Fruit fly (Drosophila melanogaster) whole organism, embryonic: ENCODE measurements around the gene CG43121.

Experiments used
- ATbp ChIP-seq: fragments of 200-800 bp; sonication (Bioruptor generic); optimal IDR thresholded peaks from 2 replicates; lab custom pipeline; 2017; ENCODE audit warnings: missing biosample characterization, mild to moderate bottlenecking, missing genetic modification characterization, missing genetic modification reagents
- CG10321 ChIP-seq: fragments of 200-800 bp; sonication (Bioruptor generic); IDR thresholded peaks from 2 replicates; pipeline ENCODE4 v1.3.6; 2022; ENCODE audit warnings: missing biosample characterization, missing genetic modification characterization
- CG14014 ChIP-seq: fragments of 200-800 bp; sonication (Bioruptor generic); IDR thresholded peaks from 2 replicates; pipeline ENCODE4 v1.3.6; 2022; ENCODE audit warnings: missing biosample characterization, missing genetic modification characterization
- CG1529 ChIP-seq: fragments of 200-800 bp; sonication (Bioruptor generic); optimal IDR thresholded peaks from 3 replicates; lab custom pipeline; 2018; ENCODE audit warnings: missing biosample characterization, missing genetic modification characterization
- CG15479 ChIP-seq: fragments of 200-800 bp; sonication (Bioruptor generic); optimal IDR thresholded peaks from 3 replicates; lab custom pipeline; 2019; ENCODE audit warnings: missing biosample characterization, mild to moderate bottlenecking, missing genetic modification characterization, moderate library complexity
- CG16815 ChIP-seq: fragments of 200-800 bp; sonication (Bioruptor generic); optimal IDR thresholded peaks from 3 replicates; lab custom pipeline; 2017; ENCODE audit warnings: missing biosample characterization, mild to moderate bottlenecking, missing genetic modification characterization
- CG18011 ChIP-seq: fragments of 200-800 bp; sonication (Bioruptor generic); optimal IDR thresholded peaks from 2 replicates; lab custom pipeline; 2017; ENCODE audit warnings: missing biosample characterization, missing genetic modification characterization, mild to moderate bottlenecking, moderate library complexity, missing genotype
- CG18619 ChIP-seq: fragments of 200-800 bp; sonication (Bioruptor generic); optimal IDR thresholded peaks from 3 replicates; lab custom pipeline; 2017; ENCODE audit warnings: missing biosample characterization, mild to moderate bottlenecking, missing genetic modification characterization
- CG2116 ChIP-seq: fragments of 200-800 bp; sonication (Bioruptor generic); optimal IDR thresholded peaks from 3 replicates; lab custom pipeline; 2018; ENCODE audit warnings: missing biosample characterization, mild to moderate bottlenecking, missing genetic modification characterization
- CG2199 ChIP-seq: fragments of 200-800 bp; sonication (Bioruptor generic); IDR thresholded peaks from 3 replicates; pipeline ENCODE4 v1.3.6; 2022; ENCODE audit warnings: missing biosample characterization, missing genetic modification characterization
- CG2712 ChIP-seq: fragments of 200-800 bp; optimal IDR thresholded peaks from 3 replicates; lab custom pipeline; 2019; ENCODE audit warnings: missing biosample characterization, mild to moderate bottlenecking, missing genetic modification characterization, moderate library complexity
- CG31388 ChIP-seq: fragments of 200-800 bp; sonication (Bioruptor generic); optimal IDR thresholded peaks from 2 replicates; lab custom pipeline; 2016; ENCODE audit warnings: missing biosample characterization, missing genetic modification characterization
- CG4360 ChIP-seq: fragments of 200-800 bp; sonication (Bioruptor generic); IDR thresholded peaks from 2 replicates; pipeline ENCODE4 v1.3.6; 2022; ENCODE audit warnings: missing biosample characterization, missing genetic modification characterization
- CG4617 ChIP-seq: fragments of 200-800 bp; sonication (Bioruptor generic); optimal IDR thresholded peaks from 3 replicates; lab custom pipeline; 2016; ENCODE audit warnings: missing biosample characterization, missing genetic modification characterization, borderline replicate concordance
- CG4707 ChIP-seq: fragments of 200-800 bp; sonication (Bioruptor generic); optimal IDR thresholded peaks from 2 replicates; lab custom pipeline; 2018; ENCODE audit warnings: missing biosample characterization, mild to moderate bottlenecking, missing genetic modification characterization, moderate library complexity
- CG6254 ChIP-seq: fragments of 200-800 bp; sonication (Bioruptor generic); optimal IDR thresholded peaks from 3 replicates; lab custom pipeline; 2017; ENCODE audit warnings: mild to moderate bottlenecking, missing biosample characterization, missing genetic modification reagents, missing genetic modification characterization
- CG6272 ChIP-seq: fragments of 200-800 bp; sonication (Bioruptor generic); IDR thresholded peaks from 2 replicates; pipeline ENCODE4 v1.3.6; 2022; ENCODE audit warnings: missing biosample characterization, missing genetic modification characterization
- CG7372 ChIP-seq: fragments of 200-800 bp; sonication (Bioruptor generic); IDR thresholded peaks from 2 replicates; pipeline ENCODE4 v1.3.6; 2022; ENCODE audit warnings: missing biosample characterization, missing genetic modification characterization
- CG9437 ChIP-seq: fragments of 200-800 bp; sonication (Bioruptor generic); optimal IDR thresholded peaks from 2 replicates; lab custom pipeline; 2018; ENCODE audit warnings: missing biosample characterization, mild to moderate bottlenecking, missing genetic modification characterization
- CkIIα-i1 ChIP-seq: fragments of 200-800 bp; sonication (Bioruptor generic); IDR thresholded peaks from 2 replicates; pipeline ENCODE4 v1.3.6; 2022; ENCODE audit warnings: missing biosample characterization, missing genetic modification characterization
- Dfd ChIP-seq, 2 experiments: fragments of >200 bp; optimal IDR thresholded peaks; 2 replicates each; lab custom pipeline; 2017; ENCODE audit warnings: missing biosample characterization in 2 of 2, missing genetic modification characterization in 2 of 2
- Doc2 ChIP-seq: fragments of 200-800 bp; sonication (Bioruptor generic); IDR thresholded peaks from 2 replicates; pipeline ENCODE4 v1.3.6; 2022; ENCODE audit warnings: missing biosample characterization, missing genetic modification characterization
- Fer1 ChIP-seq: fragments of 200-800 bp; sonication (Bioruptor generic); optimal IDR thresholded peaks from 2 replicates; lab custom pipeline; 2017; ENCODE audit warnings: missing biosample characterization, mild to moderate bottlenecking, missing genetic modification characterization
- Hmr ChIP-seq: fragments of 200-800 bp; sonication (Bioruptor generic); optimal IDR thresholded peaks from 3 replicates; lab custom pipeline; 2017; ENCODE audit warnings: mild to moderate bottlenecking, missing biosample characterization, missing genetic modification reagents, missing genetic modification characterization
- Hr3 ChIP-seq: fragments of 200-800 bp; sonication (Bioruptor generic); optimal IDR thresholded peaks from 3 replicates; lab custom pipeline; 2016; ENCODE audit warnings: missing biosample characterization, missing genetic modification characterization
- Jarid2 ChIP-seq: fragments of 200-800 bp; sonication (Bioruptor generic); optimal IDR thresholded peaks from 3 replicates; lab custom pipeline; 2017; ENCODE audit warnings: mild to moderate bottlenecking, missing biosample characterization, missing genetic modification reagents, missing genetic modification characterization
- Kr ChIP-seq: fragments of 200-800 bp; sonication (Bioruptor generic); optimal IDR thresholded peaks from 2 replicates; lab custom pipeline; 2017; ENCODE audit warnings: missing biosample characterization, mild to moderate bottlenecking, missing genetic modification characterization
- MBD-R2 ChIP-seq: fragments of 200-800 bp; sonication (Bioruptor generic); IDR thresholded peaks from 2 replicates; pipeline ENCODE4 v1.3.6; 2022; ENCODE audit warnings: missing biosample characterization, missing genetic modification characterization
- Poxn ChIP-seq: fragments of 200-800 bp; sonication (Bioruptor generic); IDR thresholded peaks from 2 replicates; pipeline ENCODE4 v1.3.6; 2022; ENCODE audit warnings: missing biosample characterization, missing genetic modification characterization
- Six4 ChIP-seq: fragments of 200-800 bp; sonication (Bioruptor generic); optimal IDR thresholded peaks from 2 replicates; lab custom pipeline; 2016; ENCODE audit warnings: missing biosample characterization, missing genetic modification characterization
- Taf1 ChIP-seq: fragments of 200-800 bp; sonication (Bioruptor generic); IDR thresholded peaks from 2 replicates; pipeline ENCODE4 v1.3.6; 2022; ENCODE audit warnings: missing biosample characterization, missing genetic modification characterization
- ab ChIP-seq: fragments of 200-800 bp; sonication (Bioruptor generic); optimal IDR thresholded peaks from 2 replicates; lab custom pipeline; 2016; ENCODE audit warnings: missing biosample characterization, missing genetic modification characterization
- bigmax ChIP-seq: fragments of 200-800 bp; sonication (Bioruptor generic); optimal IDR thresholded peaks from 2 replicates; lab custom pipeline; 2018; ENCODE audit warnings: missing biosample characterization, mild to moderate bottlenecking, missing genetic modification characterization
- btn ChIP-seq: fragments of 200-800 bp; sonication (Bioruptor generic); optimal IDR thresholded peaks from 2 replicates; lab custom pipeline; 2016; ENCODE audit warnings: missing biosample characterization, missing genetic modification characterization
- cato ChIP-seq: fragments of 200-800 bp; sonication (Bioruptor generic); optimal IDR thresholded peaks from 2 replicates; lab custom pipeline; 2016; ENCODE audit warnings: missing biosample characterization, missing genetic modification characterization, borderline replicate concordance
- cg ChIP-seq: fragments of 200-800 bp; sonication (Bioruptor generic); optimal IDR thresholded peaks from 3 replicates; lab custom pipeline; 2019; ENCODE audit warnings: missing biosample characterization, mild to moderate bottlenecking, missing genetic modification characterization, moderate library complexity
- chm ChIP-seq: fragments of 200-800 bp; sonication (Bioruptor generic); IDR thresholded peaks from 2 replicates; pipeline ENCODE4 v1.3.6; 2022; ENCODE audit warnings: missing biosample characterization, missing genetic modification characterization
- corto ChIP-seq: fragments of 200-800 bp; sonication (Bioruptor generic); optimal IDR thresholded peaks from 2 replicates; lab custom pipeline; 2016; ENCODE audit warnings: missing biosample characterization, mild to moderate bottlenecking, missing genetic modification characterization, moderate library complexity
- fru ChIP-seq: fragments of >200 bp; optimal IDR thresholded peaks from 2 replicates; lab custom pipeline; 2017
- gcm ChIP-seq: fragments of 200-800 bp; sonication (Bioruptor generic); optimal IDR thresholded peaks from 2 replicates; lab custom pipeline; 2019; ENCODE audit warnings: missing biosample characterization, mild to moderate bottlenecking, missing genetic modification characterization, moderate library complexity
- gem ChIP-seq: fragments of 200-800 bp; sonication (Bioruptor generic); optimal IDR thresholded peaks from 2 replicates; lab custom pipeline; 2019; ENCODE audit warnings: missing biosample characterization, mild to moderate bottlenecking, missing genetic modification characterization, moderate library complexity
- gsb-n ChIP-seq: fragments of 200-800 bp; sonication (Bioruptor generic); optimal IDR thresholded peaks from 3 replicates; lab custom pipeline; 2018; ENCODE audit warnings: missing biosample characterization, mild to moderate bottlenecking, missing genetic modification characterization
- klu ChIP-seq: fragments of 200-800 bp; sonication (Bioruptor generic); IDR thresholded peaks from 2 replicates; pipeline ENCODE4 v1.3.6; 2022; ENCODE audit warnings: missing biosample characterization, missing genetic modification characterization
- kni ChIP-seq: fragments of 200-800 bp; sonication (Bioruptor generic); optimal IDR thresholded peaks from 3 replicates; lab custom pipeline; 2017; ENCODE audit warnings: mild to moderate bottlenecking, missing biosample characterization, missing genetic modification reagents, missing genetic modification characterization
- pros ChIP-seq: fragments of 200-800 bp; sonication (Bioruptor generic); optimal IDR thresholded peaks from 3 replicates; lab custom pipeline; 2019; ENCODE audit warnings: missing biosample characterization, mild to moderate bottlenecking, missing genetic modification characterization, moderate library complexity
- pzg ChIP-seq: fragments of 200-800 bp; sonication (Bioruptor generic); optimal IDR thresholded peaks from 3 replicates; lab custom pipeline; 2018; ENCODE audit warnings: missing biosample characterization, mild to moderate bottlenecking, missing genetic modification characterization, moderate library complexity
- sima ChIP-seq: fragments of 200-800 bp; sonication (Bioruptor generic); optimal IDR thresholded peaks from 2 replicates; lab custom pipeline; 2016; ENCODE audit warnings: missing biosample characterization, missing genetic modification characterization
- so ChIP-seq: fragments of 200-800 bp; sonication (Bioruptor generic); IDR thresholded peaks from 3 replicates; pipeline ENCODE4 v1.3.6; 2022; ENCODE audit warnings: missing biosample characterization, missing genetic modification characterization
- stwl ChIP-seq: fragments of 200-800 bp; sonication (Bioruptor generic); optimal IDR thresholded peaks from 3 replicates; lab custom pipeline; 2018; ENCODE audit warnings: missing biosample characterization, mild to moderate bottlenecking, missing genetic modification characterization, moderate library complexity
- tio ChIP-seq: fragments of 200-800 bp; sonication (Bioruptor generic); optimal IDR thresholded peaks from 2 replicates; lab custom pipeline; 2017; ENCODE audit warnings: missing biosample characterization, missing genetic modification characterization, inconsistent platforms
- tll ChIP-seq, 2 experiments: fragments of 200-800 bp in 1 of 2; fragments of >200 bp in 1 of 2; sonication (Bioruptor generic) in 1 of 2; optimal IDR thresholded peaks; 2 replicates each; lab custom pipeline; 2017 to 2019; ENCODE audit warnings: missing biosample characterization in 2 of 2, missing genetic modification characterization in 2 of 2, mild to moderate bottlenecking in 1 of 2, moderate library complexity in 1 of 2
- twi ChIP-seq: fragments of 200-800 bp; optimal IDR thresholded peaks from 2 replicates; lab custom pipeline; 2019; ENCODE audit warnings: missing biosample characterization, mild to moderate bottlenecking, missing genetic modification characterization, moderate library complexity

CG43121 gene

dm6 chr3L:14643692-14644091 is 28.5 kb downstream of the CG43121 start (continued):
- no peak for TF ChIP-seq klu
- TF ChIP-seq CG2116 (GFP tag; lab: Kevin White, UChicago) = no peak
- no peak for TF ChIP-seq corto (GFP tag; lab: Kevin White, UChicago)
- TF ChIP-seq CG18011 (GFP tag; lab: Kevin White, UChicago) = no peak
- TF ChIP-seq so (GFP tag; lab: Robert Waterston, UW) = 0 out of 3 replicates have a peak, but pooled peaks have one; percentile 22
- TF ChIP-seq CkIIα-i1 (GFP tag; lab: Robert Waterston, UW) = no peak
- TF ChIP-seq CG6272 (GFP tag; lab: Robert Waterston, UW) = no peak
- no peak for TF ChIP-seq CG31388 (GFP tag; lab: Kevin White, UChicago)
- no peak for TF ChIP-seq sima (GFP tag; lab: Kevin White, UChicago)
- no peak for TF ChIP-seq pzg (GFP tag; lab: Kevin White, UChicago)
- no peak for TF ChIP-seq Jarid2
- no peak for TF ChIP-seq gcm (GFP tag; lab: Kevin White, UChicago)
- TF ChIP-seq CG4617 (GFP tag; lab: Kevin White, UChicago) = no peak
- no peak for TF ChIP-seq tio (GFP tag; lab: Kevin White, UChicago)
- no peak for TF ChIP-seq ATbp (GFP tag; lab: Kevin White, UChicago)
- peak in 1 of 2 experiments; percentile 100 for TF ChIP-seq tll (GFP tag; optimal IDR thresholded peaks at IDR 0.05; lab: Kevin White, UChicago)
- TF ChIP-seq chm (GFP tag; lab: Robert Waterston, UW) = no peak
- TF ChIP-seq cato (GFP tag; lab: Kevin White, UChicago) = no peak
- no peak for TF ChIP-seq CG18619
- no peak for TF ChIP-seq CG9437 (GFP tag; lab: Kevin White, UChicago)
- TF ChIP-seq Fer1 (GFP tag; lab: Kevin White, UChicago) = no peak
- TF ChIP-seq fru (lab: Kevin White, UChicago) = no peak
- 0 out of 3 replicates have a peak, but pooled peaks have one; percentile 18 for TF ChIP-seq CG2199 (GFP tag; lab: Robert Waterston, UW)
- TF ChIP-seq CG6254 (GFP tag; lab: Kevin White, UChicago) = no peak
- no peak for TF ChIP-seq CG10321 (GFP tag; lab: Robert Waterston, UW)
- no peak for TF ChIP-seq Doc2 (GFP tag; lab: Robert Waterston, UW)
- TF ChIP-seq CG4707 = no peak
- TF ChIP-seq bigmax (GFP tag; lab: Kevin White, UChicago) = no peak
- TF ChIP-seq MBD-R2 (GFP tag; lab: Robert Waterston, UW) = no peak
- TF ChIP-seq Six4 (GFP tag; lab: Kevin White, UChicago) = no peak
- TF ChIP-seq CG16815 (GFP tag; lab: Kevin White, UChicago) = no peak
- TF ChIP-seq Taf1 (GFP tag; lab: Robert Waterston, UW) = no peak
- TF ChIP-seq ab (GFP tag; lab: Kevin White, UChicago) = no peak
- no peak for TF ChIP-seq CG7372 (GFP tag; lab: Robert Waterston, UW)
- TF ChIP-seq Hr3 (GFP tag; lab: Kevin White, UChicago) = no peak
- peak; percentile 82 for TF ChIP-seq kni
- TF ChIP-seq CG4360 (GFP tag; lab: Robert Waterston, UW) = peak; percentile 63
- no peak for TF ChIP-seq stwl (tag; lab: Kevin White, UChicago)
- no peak for TF ChIP-seq Poxn
- no peak for TF ChIP-seq btn
- TF ChIP-seq Hmr (GFP tag; lab: Kevin White, UChicago) = no peak
- peak; percentile 81 for TF ChIP-seq Kr (GFP tag; lab: Kevin White, UChicago)
- TF ChIP-seq CG1529 (GFP tag; lab: Kevin White, UChicago) = no peak
- no peak for TF ChIP-seq gsb-n (tag; lab: Kevin White, UChicago)
- no peak for TF ChIP-seq gem
- TF ChIP-seq twi (tag; lab: Kevin White, UChicago) = peak; percentile 81
- TF ChIP-seq CG14014 = no peak
- TF ChIP-seq CG15479 (GFP tag; lab: Kevin White, UChicago) = peak; percentile 34
- TF ChIP-seq Dfd (GFP tag; optimal IDR thresholded peaks at IDR 0.05; lab: Kevin White, UChicago) = no peak
- TF ChIP-seq cg = peak; percentile 44
- TF ChIP-seq pros (GFP tag; lab: Kevin White, UChicago) = peak; percentile 70
- TF ChIP-seq CG2712 = no peak
